Worm (Caenorhabditis elegans): Measurements from ENCODE around the gene ufd-3.

ufd-3 gene

DNA sequence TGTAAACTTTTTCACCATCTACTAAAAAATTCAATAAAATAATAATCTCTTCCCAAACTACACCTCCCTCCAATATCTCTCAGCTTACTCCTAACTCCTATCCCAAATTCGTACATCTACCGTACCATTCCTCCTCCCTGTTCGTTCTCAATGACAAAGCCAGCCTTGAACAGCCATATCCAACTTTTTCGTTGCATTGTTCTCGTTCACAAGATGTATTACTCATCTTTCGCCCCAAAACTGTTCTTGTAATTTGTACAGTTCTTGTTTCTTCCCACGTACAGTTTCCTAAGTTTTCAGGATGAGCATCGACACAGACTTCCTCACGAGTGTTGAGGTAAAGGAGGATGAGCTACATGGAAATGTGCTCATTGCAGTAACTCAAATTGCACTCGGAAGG is 14.3 kb downstream of the ufd-3 start, which contains the start of gene egl-43:
Gene egl-43 (plus strand): TSS at position 301 of the 400 bp plus-strand sequence.
- TF ChIP-seq ceh-34 (tag; optimal IDR thresholded peaks at IDR 0.05) (no peak), pat-9 (tag; optimal IDR thresholded peaks at IDR 0.05) (no peak), ahr-1 (tag; optimal IDR thresholded peaks at IDR 0.05) (no peak), pax-1 (tag; optimal IDR thresholded peaks at IDR 0.05) (no peak), ceh-19 (GFP tag; optimal IDR thresholded peaks at IDR 0.05) (no peak), ets-4 (tag; optimal IDR thresholded peaks at IDR 0.05) (no peak), fkh-6 (tag; optimal IDR thresholded peaks at IDR 0.05) (no peak), T23F11.4 (GFP tag; optimal IDR thresholded peaks at IDR 0.05) (no peak), fax-1 (tag; optimal IDR thresholded peaks at IDR 0.05) (no peak), pros-1 (tag; optimal IDR thresholded peaks at IDR 0.05) (no peak), pha-2 (tag; optimal IDR thresholded peaks at IDR 0.05) (no peak), elt-2 (tag; optimal IDR thresholded peaks at IDR 0.05) (no peak), dmd-4 (tag; optimal IDR thresholded peaks at IDR 0.05; ENCODE audit: borderline replicate concordance) (no peak), sdc-2 (tag; optimal IDR thresholded peaks at IDR 0.05) (no peak)

DNA sequence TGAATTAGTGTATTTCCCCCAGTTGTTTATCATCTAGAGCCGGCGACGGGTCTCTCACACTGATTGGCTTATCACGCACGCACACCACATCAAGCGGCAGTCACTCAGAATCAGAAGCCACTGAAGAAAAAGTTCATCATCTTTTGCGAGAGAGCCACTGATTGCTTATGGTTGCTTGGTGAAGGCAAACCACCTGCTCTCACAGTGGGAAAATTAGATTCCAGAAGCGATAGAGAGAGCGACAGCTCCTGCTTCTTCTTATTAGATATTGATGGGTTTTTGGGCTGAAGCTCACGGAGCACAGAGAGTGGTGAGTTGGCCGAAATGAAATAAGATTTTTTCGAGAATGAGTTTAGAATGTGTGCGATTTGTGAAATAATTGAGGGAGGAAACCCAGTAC is 15.6 kb downstream of the ufd-3 start:
- TF ChIP-seq unc-42 (tag; optimal IDR thresholded peaks at IDR 0.05) (no peak), lin-11 (tag; optimal IDR thresholded peaks at IDR 0.05) (no peak), ceh-30 (tag; optimal IDR thresholded peaks at IDR 0.05) (no peak), ceh-34 (tag; optimal IDR thresholded peaks at IDR 0.05) (no peak), odd-2 (tag; optimal IDR thresholded peaks at IDR 0.05) (no peak), fkh-10 (GFP tag; optimal IDR thresholded peaks at IDR 0.05) (no peak), ceh-24 (tag; optimal IDR thresholded peaks at IDR 0.05) (no peak), ama-1 (optimal IDR thresholded peaks at IDR 0.05) (no peak), T23F11.4 (GFP tag; optimal IDR thresholded peaks at IDR 0.05) (no peak), tbx-2 (tag; optimal IDR thresholded peaks at IDR 0.05) (no peak), unc-3 (GFP tag; conservative IDR thresholded peaks at IDR 0.05) (no peak), unc-3 (tag; optimal IDR thresholded peaks at IDR 0.05) (no peak), sdc-2 (tag; optimal IDR thresholded peaks at IDR 0.05) (no peak), pros-1 (tag; optimal IDR thresholded peaks at IDR 0.05) (no peak), eyg-1 (tag; optimal IDR thresholded peaks at IDR 0.05) (no peak), fkh-6 (tag; optimal IDR thresholded peaks at IDR 0.05) (no peak)

DNA sequence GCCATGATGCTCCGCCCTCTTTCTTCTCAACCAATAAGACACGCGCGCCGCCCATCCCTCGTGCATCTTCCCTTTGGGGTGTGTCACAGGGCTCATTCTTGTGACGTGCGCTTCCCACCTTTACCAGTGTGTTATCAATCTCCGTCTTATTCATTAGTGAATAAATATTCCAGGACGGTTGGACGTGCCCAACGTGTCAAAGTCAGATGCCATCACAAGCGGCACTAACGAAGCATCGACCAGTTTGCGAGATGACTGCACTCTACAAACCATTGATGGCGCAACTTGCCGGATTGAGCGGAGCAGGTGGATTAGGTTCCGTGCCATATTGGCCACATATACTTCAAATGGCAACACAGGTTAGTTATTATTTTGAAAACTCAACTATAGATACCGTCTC is 19.6 kb downstream of the ufd-3 start:
- TF ChIP-seq nfya-1 (tag; optimal IDR thresholded peaks at IDR 0.05) (peak; percentile 23), ref-2 (tag; optimal IDR thresholded peaks at IDR 0.05) (peak; percentile 10), tbx-2 (tag; optimal IDR thresholded peaks at IDR 0.05) (peak; percentile 12), F13H6.1 (tag; optimal IDR thresholded peaks at IDR 0.05) (no peak), pax-1 (tag; optimal IDR thresholded peaks at IDR 0.05) (no peak), npax-4 (tag; optimal IDR thresholded peaks at IDR 0.05) (no peak), K09A11.1 (tag; optimal IDR thresholded peaks at IDR 0.05; ENCODE audit: insufficient read depth) (no peak), pha-4 (tag; optimal IDR thresholded peaks at IDR 0.05) (no peak), elt-2 (tag; optimal IDR thresholded peaks at IDR 0.05) (no peak), T23F11.4 (GFP tag; optimal IDR thresholded peaks at IDR 0.05) (no peak), hlh-30 (tag; optimal IDR thresholded peaks at IDR 0.05; ENCODE audit: insufficient read depth) (peak; percentile 36), ceh-18 (tag; optimal IDR thresholded peaks at IDR 0.05) (no peak)

ce11 chrII:9963808-9964207 is 23.3 kb downstream of the ufd-3 start:
- TF ChIP-seq ahr-1 (tag; optimal IDR thresholded peaks at IDR 0.05) = no peak
- no peak for TF ChIP-seq ceh-31 (tag; optimal IDR thresholded peaks at IDR 0.05)
- TF ChIP-seq elt-4 (tag; optimal IDR thresholded peaks at IDR 0.05) = no peak
- TF ChIP-seq sox-2 (GFP tag; IDR thresholded peaks at IDR 0.05) = no peak
- no peak for TF ChIP-seq hlh-13 (GFP tag; optimal IDR thresholded peaks at IDR 0.05)
- TF ChIP-seq pqm-1 (tag; optimal IDR thresholded peaks at IDR 0.05) = no peak
- no peak for TF ChIP-seq ets-4 (tag; optimal IDR thresholded peaks at IDR 0.05)
- no peak for TF ChIP-seq ceh-24 (tag; optimal IDR thresholded peaks at IDR 0.05)
- TF ChIP-seq ref-2 (tag; optimal IDR thresholded peaks at IDR 0.05) = no peak
- no peak for TF ChIP-seq ceh-19 (GFP tag; optimal IDR thresholded peaks at IDR 0.05)
- no peak for TF ChIP-seq che-1 (tag; optimal IDR thresholded peaks at IDR 0.05)
- TF ChIP-seq pat-9 (tag; optimal IDR thresholded peaks at IDR 0.05) = no peak
- TF ChIP-seq mec-3 (tag; optimal IDR thresholded peaks at IDR 0.05; ENCODE audit: borderline replicate concordance) = no peak
- TF ChIP-seq F13H6.1 (tag; optimal IDR thresholded peaks at IDR 0.05) = no peak
- no peak for TF ChIP-seq eyg-1 (tag; optimal IDR thresholded peaks at IDR 0.05)
- TF ChIP-seq ceh-30 (tag; optimal IDR thresholded peaks at IDR 0.05) = no peak
